Worm (Caenorhabditis elegans): Measurements from ENCODE around the gene M03A1.8.

Gene M03A1.8

DNA sequence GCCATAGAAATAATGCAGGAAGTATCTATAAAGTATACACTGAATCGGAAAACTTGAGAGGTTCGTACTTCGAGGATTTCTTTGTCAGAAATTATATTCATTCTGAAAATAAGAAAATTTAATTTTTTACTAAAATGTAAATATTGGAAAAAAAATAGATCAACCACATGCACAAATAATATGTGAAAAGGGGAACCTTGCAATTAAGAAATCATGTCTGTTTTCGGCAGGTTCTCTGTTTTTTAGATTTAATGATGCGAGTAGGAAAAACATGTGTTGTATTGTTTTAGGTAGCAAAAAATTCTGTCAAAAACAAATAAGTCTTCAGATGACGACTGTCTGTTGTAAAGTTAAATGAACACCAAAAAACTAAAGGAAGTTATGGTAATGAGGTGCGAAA is 23.0 kb upstream of the M03A1.8 start, which contains the start of gene sra-33:
Gene sra-33, minus strand, starts transcription at position 101 of the 400 bp plus-strand sequence.
- TF ChIP-seq blmp-1 (tag; optimal IDR thresholded peaks at IDR 0.05) (no peak), hpl-2 (GFP tag; optimal IDR thresholded peaks at IDR 0.05) (no peak), efl-1 (optimal IDR thresholded peaks at IDR 0.05) (no peak), efl-1 (GFP tag; optimal IDR thresholded peaks at IDR 0.05 in 1 of 2) (no peak), nhr-84 (tag; optimal IDR thresholded peaks at IDR 0.05) (no peak), xbp-1 (tag; optimal IDR thresholded peaks at IDR 0.05) (no peak), nhr-12 (tag; optimal IDR thresholded peaks at IDR 0.05) (no peak), ama-1 (optimal IDR thresholded peaks at IDR 0.05) (no peak), aly-2 (tag; optimal IDR thresholded peaks at IDR 0.05) (no peak)

DNA sequence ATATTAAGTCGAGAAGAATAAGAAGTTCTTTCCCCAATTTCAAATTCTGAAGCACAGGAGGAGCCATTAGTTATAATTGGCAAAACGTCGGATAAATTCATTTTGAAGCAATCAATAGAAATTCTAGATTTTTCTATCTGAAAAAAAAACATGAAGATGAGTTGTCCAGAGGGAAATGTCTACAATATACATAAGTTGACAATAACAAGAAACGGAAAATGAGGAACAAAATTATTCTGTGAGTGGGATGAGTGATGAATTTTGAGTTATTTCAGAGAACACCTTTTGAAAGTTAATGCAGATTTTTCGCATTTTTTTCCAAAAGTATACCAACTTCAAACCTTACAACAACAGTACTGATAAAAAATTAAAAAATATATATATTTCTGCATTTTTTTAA is 19.5 kb upstream of the M03A1.8 start, which contains the start of gene sra-36:
Gene sra-36, minus strand, starts transcription at position 101 of the 400 bp plus-strand sequence.
- TF ChIP-seq blmp-1 (tag; optimal IDR thresholded peaks at IDR 0.05), result no peak
- no peak for TF ChIP-seq efl-1 (optimal IDR thresholded peaks at IDR 0.05)
- TF ChIP-seq efl-1 (GFP tag; optimal IDR thresholded peaks at IDR 0.05 in 1 of 2), result no peak
- no peak for TF ChIP-seq nhr-20 (tag; optimal IDR thresholded peaks at IDR 0.05)
- TF ChIP-seq dsc-1 (tag; optimal IDR thresholded peaks at IDR 0.05), result no peak
- no peak for TF ChIP-seq fos-1 (tag; optimal IDR thresholded peaks at IDR 0.05)
- TF ChIP-seq C04F5.9 (tag; optimal IDR thresholded peaks at IDR 0.05), result no peak
- TF ChIP-seq C34B4.2 (tag; optimal IDR thresholded peaks at IDR 0.05), result no peak
- TF ChIP-seq rnt-1 (tag; optimal IDR thresholded peaks at IDR 0.05), result no peak
- no peak for TF ChIP-seq skn-1 (tag; optimal IDR thresholded peaks at IDR 0.05)
- TF ChIP-seq lir-3 (tag; optimal IDR thresholded peaks at IDR 0.05; ENCODE audit: poor library complexity), result no peak
- TF ChIP-seq swsn-7 (tag; optimal IDR thresholded peaks at IDR 0.05), result no peak

DNA sequence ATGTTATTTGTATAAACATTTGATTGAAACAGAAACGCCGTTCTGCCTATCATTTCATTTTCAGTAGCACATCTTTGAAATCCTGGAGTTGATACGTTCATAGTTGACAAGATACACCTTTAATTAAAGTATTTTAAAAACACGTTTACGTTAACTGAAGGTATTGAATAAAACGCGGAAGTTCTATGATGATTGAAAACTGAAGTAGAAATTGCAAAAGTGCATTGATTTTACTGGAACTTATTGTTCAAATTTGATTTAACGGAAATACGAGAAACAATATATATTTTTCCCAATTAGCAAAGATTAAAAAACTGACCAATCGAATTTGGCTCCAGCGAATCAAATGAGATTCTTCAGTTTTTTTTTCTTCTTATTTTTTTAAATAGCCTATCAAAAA is 16.6 kb upstream of the M03A1.8 start, which contains the start of gene sra-34:
Gene sra-34, minus strand, starts transcription at position 101 of the 400 bp plus-strand sequence.
- no peak for TF ChIP-seq hlh-4 (tag; optimal IDR thresholded peaks at IDR 0.05)
- TF ChIP-seq ceh-82 (tag; optimal IDR thresholded peaks at IDR 0.05), result no peak
- no peak for TF ChIP-seq nhr-20 (tag; optimal IDR thresholded peaks at IDR 0.05)
- TF ChIP-seq nhr-237 (tag; optimal IDR thresholded peaks at IDR 0.05), result no peak
- TF ChIP-seq irx-1 (tag; optimal IDR thresholded peaks at IDR 0.05), result no peak

DNA sequence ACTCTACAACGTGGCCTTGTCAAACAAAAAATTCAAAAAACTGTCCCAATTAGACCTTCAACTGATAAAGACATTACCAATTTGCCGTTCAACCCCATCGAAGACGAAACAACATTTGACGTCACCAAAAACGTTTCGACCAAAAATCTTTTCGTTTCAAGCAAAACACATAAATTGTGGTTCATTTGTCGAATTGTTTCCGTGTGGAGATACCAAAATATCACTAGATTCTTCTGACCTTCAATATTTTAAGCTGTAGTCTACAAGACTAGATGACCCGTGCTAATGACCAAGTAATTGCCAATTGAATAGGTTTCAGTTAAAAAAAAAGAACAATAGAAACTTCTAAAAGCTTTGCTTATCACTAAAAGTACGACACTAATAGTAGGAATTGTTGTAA is 11.7 kb upstream of the M03A1.8 start:
- TF ChIP-seq nhr-85 (tag), result peak; percentile 74
- TF ChIP-seq nhr-28 (tag; optimal IDR thresholded peaks at IDR 0.05), result no peak

DNA sequence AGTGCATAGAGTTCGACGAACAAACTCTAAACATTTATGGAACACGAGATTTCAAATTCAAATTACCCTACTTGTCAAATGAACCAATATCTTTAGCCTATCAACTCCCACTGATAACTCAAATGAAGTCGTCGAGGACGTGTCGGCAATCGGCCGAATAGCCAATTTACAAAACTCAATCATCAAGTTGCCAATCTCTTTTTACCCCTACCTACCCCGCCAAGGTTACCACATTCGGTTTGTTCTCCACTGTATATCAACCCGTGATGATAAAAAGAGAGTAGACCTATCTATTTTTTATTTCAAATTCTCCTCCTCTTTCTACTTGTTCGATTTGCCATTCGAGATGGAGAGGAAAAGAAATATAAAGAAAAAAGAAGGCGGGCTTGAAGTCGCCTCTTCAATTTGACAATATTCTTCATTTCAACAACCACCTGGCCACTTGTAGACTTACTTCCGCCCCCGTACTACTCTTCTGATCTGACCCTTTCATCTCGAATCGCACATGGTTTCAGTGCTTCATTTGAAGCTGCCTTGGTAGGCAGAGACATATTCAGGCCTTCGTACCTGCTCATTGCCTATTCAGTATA is 10.1 kb upstream of the M03A1.8 start:
- TF ChIP-seq lin-14 (GFP tag; optimal IDR thresholded peaks at IDR 0.05), result peak; percentile 64
- TF ChIP-seq swsn-7 (tag; optimal IDR thresholded peaks at IDR 0.05), result no peak
- peak; percentile 17 for TF ChIP-seq blmp-1 (tag; optimal IDR thresholded peaks at IDR 0.05)
- TF ChIP-seq efl-1 (optimal IDR thresholded peaks at IDR 0.05), result no peak
- TF ChIP-seq efl-1 (GFP tag; optimal IDR thresholded peaks at IDR 0.05 in 1 of 2), result peak in 1 of 2 experiments; percentile 91
- peak; percentile 47 for TF ChIP-seq nhr-20 (tag; optimal IDR thresholded peaks at IDR 0.05)
- TF ChIP-seq nhr-90 (tag; optimal IDR thresholded peaks at IDR 0.05; ENCODE audit: poor library complexity), result peak; percentile 33
- TF ChIP-seq lsy-2 (tag; optimal IDR thresholded peaks at IDR 0.05), result peak in 1 of 2 experiments; percentile 20
- TF ChIP-seq nhr-71 (tag; optimal IDR thresholded peaks at IDR 0.05), result peak; percentile 28
- TF ChIP-seq nhr-85 (tag), result peak; percentile 90
- no peak for TF ChIP-seq tbx-2 (tag; optimal IDR thresholded peaks at IDR 0.05)
- peak; percentile 21 for TF ChIP-seq snu-23 (GFP tag; optimal IDR thresholded peaks at IDR 0.05)
- TF ChIP-seq pag-3 (tag; optimal IDR thresholded peaks at IDR 0.05; ENCODE audit: borderline replicate concordance, insufficient read depth), result peak; percentile 73
- TF ChIP-seq lin-13 (GFP tag; optimal IDR thresholded peaks at IDR 0.05), result no peak
- no peak for TF ChIP-seq lin-39 (tag; optimal IDR thresholded peaks at IDR 0.05)
- TF ChIP-seq elt-3 (tag; optimal IDR thresholded peaks at IDR 0.05), result peak in 4 of 6 experiments; percentile 4 to 58 (median 20)
